Worm (Caenorhabditis elegans) whole organism, late embryonic: ENCODE results near the gene irld-11.

ENCODE experiments used
- F13H6.1 ChIP-seq: sonication (generic microtip); optimal IDR thresholded peaks from 2 replicates; lab custom pipeline; 2016; ENCODE audit warnings: missing genetic modification characterization, missing compliant biosample characterization
- ceh-24 ChIP-seq: sonication (generic microtip); optimal IDR thresholded peaks from 2 replicates; lab custom pipeline; 2016; ENCODE audit warnings: mild to moderate bottlenecking, missing genetic modification characterization, missing compliant biosample characterization
- ceh-30 ChIP-seq: fragments of 150-350 bp; optimal IDR thresholded peaks from 2 replicates; lab custom pipeline; 2014; ENCODE audit warnings: missing biosample characterization, missing genetic modification characterization
- ceh-34 ChIP-seq: sonication (generic microtip); optimal IDR thresholded peaks from 2 replicates; lab custom pipeline; 2016; ENCODE audit warnings: mild to moderate bottlenecking, missing genetic modification characterization, missing compliant biosample characterization
- dmd-4 ChIP-seq: sonication (generic microtip); optimal IDR thresholded peaks from 2 replicates; lab custom pipeline; 2016; ENCODE audit warnings: borderline replicate concordance, missing genetic modification characterization, missing compliant biosample characterization
- dve-1 ChIP-seq: sonication (generic microtip); optimal IDR thresholded peaks from 2 replicates; lab custom pipeline; 2017; ENCODE audit warnings: antibody characterized with exemption, mild to moderate bottlenecking, missing genetic modification characterization, missing compliant biosample characterization
- fkh-10 ChIP-seq: fragments of 150-350 bp; optimal IDR thresholded peaks from 2 replicates; lab custom pipeline; 2014; ENCODE audit warnings: missing biosample characterization, missing genetic modification reagents, missing genetic modification characterization
- madf-2 ChIP-seq: sonication (generic microtip); optimal IDR thresholded peaks from 2 replicates; lab custom pipeline; 2017; ENCODE audit warnings: missing genetic modification characterization, missing compliant biosample characterization
- mec-3 ChIP-seq: sonication (generic microtip); optimal IDR thresholded peaks from 2 replicates; lab custom pipeline; 2016; ENCODE audit warnings: borderline replicate concordance, missing genetic modification characterization, missing compliant biosample characterization
- pha-4 ChIP-seq: fragments of 150-350 bp; optimal IDR thresholded peaks from 2 replicates; lab custom pipeline; 2018; ENCODE audit warnings: missing biosample characterization, missing genetic modification reagents, missing genetic modification characterization
- pqm-1 ChIP-seq: sonication (generic microtip); optimal IDR thresholded peaks from 2 replicates; lab custom pipeline; 2016; ENCODE audit warnings: missing genetic modification characterization, missing compliant biosample characterization
- pros-1 ChIP-seq: fragments of 150-350 bp; optimal IDR thresholded peaks from 2 replicates; lab custom pipeline; 2014; ENCODE audit warnings: missing biosample characterization, missing genetic modification reagents, missing genetic modification characterization
- tbx-2 ChIP-seq: sonication (generic microtip); optimal IDR thresholded peaks from 2 replicates; lab custom pipeline; 2016; ENCODE audit warnings: missing genetic modification characterization, missing compliant biosample characterization
- unc-86 ChIP-seq: sonication (generic microtip); optimal IDR thresholded peaks from 2 replicates; lab custom pipeline; 2016; ENCODE audit warnings: missing genetic modification characterization, missing compliant biosample characterization

DNA sequence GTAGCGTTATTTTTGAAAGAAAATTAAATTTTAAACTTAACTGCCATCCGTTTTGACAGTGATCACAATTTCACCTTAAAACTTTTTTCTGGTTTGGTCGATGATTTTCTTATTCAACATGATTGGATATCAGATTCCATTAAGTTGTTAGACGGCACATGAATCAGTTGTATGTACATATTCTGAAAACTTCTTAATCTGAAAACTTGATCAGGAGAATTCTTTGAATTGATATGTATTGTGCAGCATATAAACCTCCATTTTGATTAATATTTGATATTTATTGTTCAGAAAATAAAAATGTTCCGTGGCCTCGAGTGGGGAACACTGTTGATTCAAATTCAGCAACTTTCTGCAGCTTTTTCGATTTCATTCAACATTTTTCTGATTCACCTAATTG, 14.9 kb upstream of the irld-11 start, which contains the start of gene str-221:
- TF ChIP-seq pha-4 (tag; lab: Kevin White, UChicago), result no peak
- no peak for TF ChIP-seq mec-3 (tag; lab: Kevin White, UChicago)
- TF ChIP-seq ceh-34 (tag; lab: Kevin White, UChicago), result no peak
- TF ChIP-seq pqm-1 (tag; lab: Kevin White, UChicago), result no peak
- TF ChIP-seq madf-2, result no peak
- TF ChIP-seq ceh-30, result no peak
- no peak for TF ChIP-seq ceh-24
- no peak for TF ChIP-seq dmd-4 (tag; lab: Kevin White, UChicago)
- TF ChIP-seq fkh-10 (GFP tag; lab: Kevin White, UChicago), result no peak
- TF ChIP-seq dve-1 (tag; lab: Kevin White, UChicago), result no peak
- TF ChIP-seq F13H6.1 (tag; lab: Kevin White, UChicago), result no peak
- TF ChIP-seq unc-86 (tag; lab: Kevin White, UChicago), result no peak
- TF ChIP-seq tbx-2 (tag; lab: Kevin White, UChicago), result no peak
- TF ChIP-seq pros-1 (tag; lab: Kevin White, UChicago), result no peak
